Fruit fly (Drosophila melanogaster) whole organism, embryonic: ENCODE results near the gene mbt.

ENCODE experiments used
- Awh ChIP-seq: fragments of 200-800 bp; sonication (Bioruptor generic); IDR thresholded peaks from 2 replicates; pipeline ENCODE4, ENCODE4 v1.3.6; 2022; ENCODE audit warnings: missing biosample characterization, missing genetic modification characterization
- Bgb ChIP-seq: fragments of 200-800 bp; sonication (Bioruptor generic); IDR thresholded peaks from 2 replicates; pipeline ENCODE4 v1.3.6; 2022; ENCODE audit warnings: missing biosample characterization, missing genetic modification characterization; ENCODE audit not compliant: partially characterized antibody
- CG10565 ChIP-seq: fragments of 200-800 bp; sonication (Bioruptor generic); optimal IDR thresholded peaks from 3 replicates; lab custom pipeline; 2016; ENCODE audit warnings: missing biosample characterization, mild to moderate bottlenecking, missing genetic modification characterization
- CG10654 ChIP-seq: fragments of 200-800 bp; sonication (Bioruptor generic); optimal IDR thresholded peaks from 2 replicates; lab custom pipeline; 2016; ENCODE audit warnings: missing biosample characterization, missing genetic modification characterization
- CG12071 ChIP-seq: fragments of 200-800 bp; sonication (Bioruptor generic); optimal IDR thresholded peaks from 3 replicates; lab custom pipeline; 2018; ENCODE audit warnings: missing biosample characterization, mild to moderate bottlenecking, missing genetic modification characterization
- CG13424 ChIP-seq: fragments of 200-800 bp; sonication (Bioruptor generic); optimal IDR thresholded peaks from 2 replicates; lab custom pipeline; 2019; ENCODE audit warnings: missing biosample characterization, mild to moderate bottlenecking, missing genetic modification characterization, moderate library complexity
- CG14667 ChIP-seq: fragments of 200-800 bp; sonication (Bioruptor generic); IDR thresholded peaks from 2 replicates; pipeline ENCODE4 v1.3.6; 2022; ENCODE audit warnings: missing biosample characterization, missing genetic modification characterization
- CG16863 ChIP-seq: fragments of 200-800 bp; sonication (Bioruptor generic); optimal IDR thresholded peaks from 3 replicates; lab custom pipeline; 2016; ENCODE audit warnings: missing biosample characterization, missing genetic modification characterization
- CG17361 ChIP-seq: fragments of 200-800 bp; sonication (Bioruptor generic); IDR thresholded peaks from 3 replicates; pipeline ENCODE4 v1.3.6; 2022; ENCODE audit warnings: missing biosample characterization, missing genetic modification characterization
- CG17385 ChIP-seq: fragments of 200-800 bp; sonication (Bioruptor generic); optimal IDR thresholded peaks from 3 replicates; lab custom pipeline; 2018; ENCODE audit warnings: missing biosample characterization, mild to moderate bottlenecking, missing genetic modification characterization
- CG2116 ChIP-seq: fragments of 200-800 bp; sonication (Bioruptor generic); optimal IDR thresholded peaks from 3 replicates; lab custom pipeline; 2018; ENCODE audit warnings: missing biosample characterization, mild to moderate bottlenecking, missing genetic modification characterization
- CG2199 ChIP-seq: fragments of 200-800 bp; sonication (Bioruptor generic); IDR thresholded peaks from 3 replicates; pipeline ENCODE4 v1.3.6; 2022; ENCODE audit warnings: missing biosample characterization, missing genetic modification characterization
- CG2202 ChIP-seq: fragments of 200-800 bp; sonication (Bioruptor generic); optimal IDR thresholded peaks from 2 replicates; lab custom pipeline; 2018; ENCODE audit warnings: missing biosample characterization, mild to moderate bottlenecking, missing genetic modification characterization
- CG2712 ChIP-seq: fragments of 200-800 bp; optimal IDR thresholded peaks from 3 replicates; lab custom pipeline; 2019; ENCODE audit warnings: missing biosample characterization, mild to moderate bottlenecking, missing genetic modification characterization, moderate library complexity
- CG30431 ChIP-seq: fragments of 200-800 bp; sonication (Bioruptor generic); optimal IDR thresholded peaks from 2 replicates; lab custom pipeline; 2017; ENCODE audit warnings: missing biosample characterization, missing genetic modification characterization
- CG31441 ChIP-seq: fragments of 200-800 bp; sonication (Bioruptor generic); IDR thresholded peaks from 2 replicates; pipeline ENCODE4 v1.3.6; 2022; ENCODE audit warnings: missing biosample characterization, missing genetic modification characterization
- CG34376 ChIP-seq: fragments of 200-800 bp; sonication (Bioruptor generic); optimal IDR thresholded peaks from 2 replicates; lab custom pipeline; 2018; ENCODE audit warnings: missing biosample characterization, mild to moderate bottlenecking, missing genetic modification characterization
- CG3838 ChIP-seq: fragments of 200-800 bp; sonication (Bioruptor generic); optimal IDR thresholded peaks from 3 replicates; lab custom pipeline; 2016; ENCODE audit warnings: missing biosample characterization, missing genetic modification characterization
- CG4730 ChIP-seq: fragments of 200-800 bp; sonication (Bioruptor generic); IDR thresholded peaks from 2 replicates; pipeline ENCODE4 v1.3.6; 2022; ENCODE audit warnings: missing biosample characterization, missing genetic modification characterization
- CG5245 ChIP-seq: fragments of 200-800 bp; sonication (Bioruptor generic); optimal IDR thresholded peaks from 3 replicates; lab custom pipeline; 2016; ENCODE audit warnings: missing biosample characterization, missing genetic modification characterization
- CG9609 ChIP-seq: fragments of 200-800 bp; sonication (Bioruptor generic); optimal IDR thresholded peaks from 3 replicates; lab custom pipeline; 2016; ENCODE audit warnings: missing biosample characterization, missing genetic modification characterization
- CG9727 ChIP-seq: fragments of 200-800 bp; sonication (Bioruptor generic); optimal IDR thresholded peaks from 3 replicates; lab custom pipeline; 2017; ENCODE audit warnings: missing biosample characterization, mild to moderate bottlenecking, missing genetic modification characterization
- CoRest ChIP-seq: fragments of 200-800 bp; sonication (Bioruptor generic); optimal IDR thresholded peaks from 3 replicates; lab custom pipeline; 2018; ENCODE audit warnings: missing biosample characterization, mild to moderate bottlenecking, missing genetic modification characterization, moderate library complexity
- Dp ChIP-seq: fragments of 200-800 bp; sonication (Bioruptor generic); optimal IDR thresholded peaks from 2 replicates; lab custom pipeline; 2018; ENCODE audit warnings: missing biosample characterization, mild to moderate bottlenecking, missing genetic modification characterization, moderate library complexity
- Dref ChIP-seq: fragments of 200-800 bp; sonication (Bioruptor generic); IDR thresholded peaks from 2 replicates; pipeline ENCODE4 v1.3.6; 2022; ENCODE audit warnings: missing biosample characterization, missing genetic modification characterization
- Ets97D ChIP-seq: fragments of 200-800 bp; sonication (Bioruptor generic); optimal IDR thresholded peaks from 3 replicates; lab custom pipeline; 2016; ENCODE audit warnings: missing biosample characterization, missing genetic modification characterization
- Fer1 ChIP-seq: fragments of 200-800 bp; sonication (Bioruptor generic); optimal IDR thresholded peaks from 2 replicates; lab custom pipeline; 2017; ENCODE audit warnings: missing biosample characterization, mild to moderate bottlenecking, missing genetic modification characterization
- H2.0 ChIP-seq: fragments of 200-800 bp; sonication (Bioruptor generic); IDR thresholded peaks from 2 replicates; pipeline ENCODE4 v1.3.6; 2022; ENCODE audit warnings: missing biosample characterization, missing genetic modification characterization
- HLH4C ChIP-seq: fragments of 200-800 bp; sonication (Bioruptor generic); IDR thresholded peaks from 3 replicates; pipeline ENCODE4 v1.3.6; 2022; ENCODE audit warnings: missing biosample characterization, missing genetic modification characterization; ENCODE audit not compliant: partially characterized antibody
- HLH54F ChIP-seq: fragments of 200-800 bp; sonication (Bioruptor generic); optimal IDR thresholded peaks from 3 replicates; lab custom pipeline; 2016; ENCODE audit warnings: missing biosample characterization, missing genetic modification characterization
- Hand ChIP-seq: fragments of 200-800 bp; sonication (Bioruptor generic); optimal IDR thresholded peaks from 2 replicates; lab custom pipeline; 2017; ENCODE audit warnings: mild to moderate bottlenecking, missing biosample characterization, missing genetic modification reagents, missing genetic modification characterization
- Hr39 ChIP-seq: fragments of >200 bp; optimal IDR thresholded peaks from 2 replicates; lab custom pipeline; 2017
- Myb ChIP-seq: fragments of 200-800 bp; sonication (Bioruptor generic); optimal IDR thresholded peaks from 2 replicates; lab custom pipeline; 2016; ENCODE audit warnings: missing biosample characterization, missing genetic modification characterization
- Nf-YC ChIP-seq: fragments of 200-800 bp; optimal IDR thresholded peaks from 3 replicates; lab custom pipeline; 2019; ENCODE audit warnings: missing biosample characterization, mild to moderate bottlenecking, missing genetic modification characterization, moderate library complexity
- Opbp ChIP-seq: fragments of 200-800 bp; sonication (Bioruptor generic); IDR thresholded peaks from 3 replicates; pipeline ENCODE4 v1.3.6; 2022; ENCODE audit warnings: missing biosample characterization, missing genetic modification characterization; ENCODE audit not compliant: partially characterized antibody
- Optix ChIP-seq: fragments of 200-800 bp; sonication (Bioruptor generic); IDR thresholded peaks from 3 replicates; pipeline ENCODE4 v1.3.6; 2022; ENCODE audit warnings: missing biosample characterization, missing genetic modification characterization
- PHDP ChIP-seq: fragments of 200-800 bp; sonication (Bioruptor generic); optimal IDR thresholded peaks from 3 replicates; lab custom pipeline; 2018; ENCODE audit warnings: missing biosample characterization, mild to moderate bottlenecking, missing genetic modification characterization, moderate library complexity
- Xbp1 ChIP-seq: fragments of 200-800 bp; sonication (Bioruptor generic); optimal IDR thresholded peaks from 3 replicates; lab custom pipeline; 2016; ENCODE audit warnings: missing biosample characterization, mild to moderate bottlenecking, missing genetic modification characterization
- dati ChIP-seq: fragments of 200-800 bp; sonication (Bioruptor generic); IDR thresholded peaks from 2 replicates; pipeline ENCODE4 v1.3.6; 2022; ENCODE audit warnings: missing biosample characterization, missing genetic modification characterization
- ems ChIP-seq: fragments of 200-800 bp; sonication (Bioruptor generic); optimal IDR thresholded peaks from 3 replicates; lab custom pipeline; 2016; ENCODE audit warnings: missing biosample characterization, missing genetic modification characterization
- hkb ChIP-seq, 2 experiments: fragments of 200-800 bp in 1 of 2; fragments of >200 bp in 1 of 2; sonication (Bioruptor generic) in 1 of 2; IDR thresholded peaks in 1 of 2; optimal IDR thresholded peaks in 1 of 2; 2 replicates each; pipeline versions ENCODE4 v1.3.6 to Lab custom; 2017 to 2022; ENCODE audit warnings: missing biosample characterization in 1 of 2, missing genetic modification characterization in 1 of 2
- lilli ChIP-seq: fragments of 200-800 bp; sonication (Bioruptor generic); optimal IDR thresholded peaks from 3 replicates; lab custom pipeline; 2016; ENCODE audit warnings: missing biosample characterization, missing genetic modification characterization
- odd ChIP-seq: fragments of 200-800 bp; sonication (Bioruptor generic); optimal IDR thresholded peaks from 2 replicates; lab custom pipeline; 2017; ENCODE audit warnings: missing biosample characterization, mild to moderate bottlenecking, missing genetic modification characterization
- phol ChIP-seq: fragments of 200-800 bp; sonication (Bioruptor generic); optimal IDR thresholded peaks from 3 replicates; lab custom pipeline; 2018; ENCODE audit warnings: missing biosample characterization, mild to moderate bottlenecking, missing genetic modification characterization, moderate library complexity
- sd ChIP-seq: fragments of 200-800 bp; sonication (Bioruptor generic); optimal IDR thresholded peaks from 3 replicates; lab custom pipeline; 2018; ENCODE audit warnings: missing biosample characterization, mild to moderate bottlenecking, missing genetic modification characterization, moderate library complexity
- tio ChIP-seq: fragments of 200-800 bp; sonication (Bioruptor generic); optimal IDR thresholded peaks from 2 replicates; lab custom pipeline; 2017; ENCODE audit warnings: missing biosample characterization, missing genetic modification characterization, inconsistent platforms
- tll ChIP-seq, 2 experiments: fragments of 200-800 bp in 1 of 2; fragments of >200 bp in 1 of 2; sonication (Bioruptor generic) in 1 of 2; optimal IDR thresholded peaks; 2 replicates each; lab custom pipeline; 2017 to 2019; ENCODE audit warnings: missing biosample characterization in 2 of 2, missing genetic modification characterization in 2 of 2, mild to moderate bottlenecking in 1 of 2, moderate library complexity in 1 of 2
- toy ChIP-seq: fragments of 200-800 bp; sonication (Bioruptor generic); IDR thresholded peaks from 2 replicates; pipeline ENCODE4 v1.3.6; 2022; ENCODE audit warnings: missing biosample characterization, missing genetic modification characterization
- vnd ChIP-seq: fragments of 200-800 bp; sonication (Bioruptor generic); IDR thresholded peaks from 3 replicates; pipeline ENCODE4 v1.3.6; 2022; ENCODE audit warnings: missing biosample characterization, missing genetic modification characterization; ENCODE audit not compliant: partially characterized antibody
- wek ChIP-seq: fragments of 200-800 bp; sonication (Bioruptor generic); optimal IDR thresholded peaks from 3 replicates; lab custom pipeline; 2018; ENCODE audit warnings: missing biosample characterization, mild to moderate bottlenecking, missing genetic modification characterization, moderate library complexity
- zen ChIP-seq: fragments of 200-800 bp; sonication (Bioruptor generic); optimal IDR thresholded peaks from 3 replicates; lab custom pipeline; 2018; ENCODE audit warnings: missing biosample characterization, mild to moderate bottlenecking, missing genetic modification characterization, moderate library complexity

mbt gene

dm6 chrX:16585569-16585968, 24.9 kb upstream of the mbt start (continued):
- TF ChIP-seq CG2199 (GFP tag; lab: Robert Waterston, UW) = no peak
- TF ChIP-seq PHDP (tag; lab: Kevin White, UChicago) = peak; percentile 6
- TF ChIP-seq CG31441 = no peak
- TF ChIP-seq H2.0 (GFP tag; lab: Robert Waterston, UW) = no peak
- no peak for TF ChIP-seq toy (GFP tag; lab: Robert Waterston, UW)
- no peak for TF ChIP-seq CG30431 (GFP tag; lab: Kevin White, UChicago)
- TF ChIP-seq odd (GFP tag; lab: Kevin White, UChicago) = no peak
- no peak for TF ChIP-seq HLH54F (GFP tag; lab: Kevin White, UChicago)
- no peak for TF ChIP-seq tll (GFP tag; optimal IDR thresholded peaks at IDR 0.05; lab: Kevin White, UChicago)
- no peak for TF ChIP-seq CG14667 (GFP tag; lab: Robert Waterston, UW)
- no peak for TF ChIP-seq wek (GFP tag; lab: Kevin White, UChicago)
- TF ChIP-seq CG5245 = no peak
- no peak for TF ChIP-seq tio (GFP tag; lab: Kevin White, UChicago)
- TF ChIP-seq hkb (optimal IDR thresholded peaks at IDR 0.05; lab: Kevin White, UChicago) = no peak
- peak; percentile 45 for TF ChIP-seq hkb (GFP tag; IDR thresholded peaks at IDR 0.05; lab: Robert Waterston, UW)
- TF ChIP-seq Hand (GFP tag; lab: Kevin White, UChicago) = peak; percentile 36
- no peak for TF ChIP-seq Bgb
- TF ChIP-seq phol = no peak
- TF ChIP-seq CG9609 (GFP tag; lab: Kevin White, UChicago) = no peak
- TF ChIP-seq CG12071 (GFP tag; lab: Kevin White, UChicago) = no peak
- no peak for TF ChIP-seq CG3838 (GFP tag; lab: Kevin White, UChicago)
- TF ChIP-seq Opbp (GFP tag; lab: Robert Waterston, UW) = no peak
- no peak for TF ChIP-seq Myb
- no peak for TF ChIP-seq CG10565
- TF ChIP-seq CG13424 = peak; percentile 25
- TF ChIP-seq lilli (GFP tag; lab: Kevin White, UChicago) = peak; percentile 12
- no peak for TF ChIP-seq Optix (GFP tag; lab: Robert Waterston, UW)
- peak; percentile 19 for TF ChIP-seq CG34376
- peak; percentile 28 for TF ChIP-seq Xbp1
- no peak for TF ChIP-seq CG10654 (GFP tag; lab: Kevin White, UChicago)
- TF ChIP-seq Ets97D (GFP tag; lab: Kevin White, UChicago) = no peak
- TF ChIP-seq CG17385 = no peak
- TF ChIP-seq vnd (GFP tag; lab: Robert Waterston, UW) = no peak
- no peak for TF ChIP-seq CG16863 (GFP tag; lab: Kevin White, UChicago)
- TF ChIP-seq dati = no peak
- no peak for TF ChIP-seq CG4730 (GFP tag; lab: Robert Waterston, UW)
- TF ChIP-seq HLH4C (GFP tag; lab: Robert Waterston, UW) = no peak
- no peak for TF ChIP-seq sd
- no peak for TF ChIP-seq zen
- no peak for TF ChIP-seq Dp (GFP tag; lab: Kevin White, UChicago)
- peak; percentile 24 for TF ChIP-seq CoRest (tag; lab: Kevin White, UChicago)
- TF ChIP-seq CG9727 (GFP tag; lab: Kevin White, UChicago) = peak; percentile 43
- no peak for TF ChIP-seq CG2202
- TF ChIP-seq Awh (GFP tag; lab: Robert Waterston, UW) = no peak
- TF ChIP-seq CG2116 = no peak
- TF ChIP-seq Hr39 (lab: Kevin White, UChicago) = no peak
- TF ChIP-seq ems (GFP tag; lab: Kevin White, UChicago) = no peak
- TF ChIP-seq Dref = no peak
- TF ChIP-seq CG2712 (tag; lab: Kevin White, UChicago) = peak; percentile 5
- 0 out of 3 replicates have a peak, but pooled peaks have one; percentile 35 for TF ChIP-seq CG17361
- TF ChIP-seq Nf-YC = no peak
- TF ChIP-seq Fer1 (GFP tag; lab: Kevin White, UChicago) = peak; percentile 51
